Fruit fly (Drosophila melanogaster) whole organism, embryonic: Measurements from ENCODE around the gene CG10341.

Experiments used
- Atf3 ChIP-seq: fragments of 200-800 bp; sonication (Bioruptor generic); optimal IDR thresholded peaks from 3 replicates; lab custom pipeline; 2016; ENCODE audit warnings: missing biosample characterization, missing genetic modification characterization
- BEAF-32 ChIP-seq: fragments of 200-800 bp; sonication (Bioruptor generic); optimal IDR thresholded peaks from 3 replicates; lab custom pipeline; 2017; ENCODE audit warnings: missing biosample characterization, missing genetic modification characterization, mild to moderate bottlenecking, moderate library complexity, missing genetic modification reagents
- Bgb ChIP-seq: fragments of 200-800 bp; sonication (Bioruptor generic); IDR thresholded peaks from 2 replicates; pipeline ENCODE4 v1.3.6; 2022; ENCODE audit warnings: missing biosample characterization, missing genetic modification characterization; ENCODE audit not compliant: partially characterized antibody
- BtbVII ChIP-seq: fragments of 200-800 bp; sonication (Bioruptor generic); optimal IDR thresholded peaks from 3 replicates; lab custom pipeline; 2017; ENCODE audit warnings: missing biosample characterization, mild to moderate bottlenecking, missing genetic modification characterization
- CG10565 ChIP-seq: fragments of 200-800 bp; sonication (Bioruptor generic); optimal IDR thresholded peaks from 3 replicates; lab custom pipeline; 2016; ENCODE audit warnings: missing biosample characterization, mild to moderate bottlenecking, missing genetic modification characterization
- CG15011 ChIP-seq: fragments of 200-800 bp; sonication (Bioruptor generic); optimal IDR thresholded peaks from 3 replicates; lab custom pipeline; 2018; ENCODE audit warnings: missing biosample characterization, mild to moderate bottlenecking, missing genetic modification characterization
- CG17802 ChIP-seq: fragments of 200-800 bp; sonication (Bioruptor generic); optimal IDR thresholded peaks from 2 replicates; lab custom pipeline; 2018; ENCODE audit warnings: missing biosample characterization, mild to moderate bottlenecking, missing genetic modification characterization, moderate library complexity
- CG33213 ChIP-seq: fragments of 200-800 bp; sonication (Bioruptor generic); optimal IDR thresholded peaks from 3 replicates; lab custom pipeline; 2016; ENCODE audit warnings: missing biosample characterization, missing genetic modification characterization
- CG34422 ChIP-seq: fragments of 200-800 bp; sonication (Bioruptor generic); IDR thresholded peaks from 3 replicates; pipeline ENCODE4 v1.3.6; 2022; ENCODE audit warnings: missing biosample characterization, missing genetic modification characterization
- CG3847 ChIP-seq: fragments of 200-800 bp; sonication (Bioruptor generic); IDR thresholded peaks from 2 replicates; pipeline ENCODE4 v1.3.6; 2022; ENCODE audit warnings: missing biosample characterization, missing genetic modification characterization
- CG42726 ChIP-seq: fragments of 200-800 bp; sonication (Bioruptor generic); IDR thresholded peaks from 2 replicates; pipeline ENCODE4 v1.3.6; 2022; ENCODE audit warnings: missing biosample characterization, missing genetic modification characterization; ENCODE audit not compliant: partially characterized antibody
- CG4730 ChIP-seq: fragments of 200-800 bp; sonication (Bioruptor generic); IDR thresholded peaks from 2 replicates; pipeline ENCODE4 v1.3.6; 2022; ENCODE audit warnings: missing biosample characterization, missing genetic modification characterization
- CG4820 ChIP-seq: fragments of 200-800 bp; sonication (Bioruptor generic); optimal IDR thresholded peaks from 3 replicates; lab custom pipeline; 2016; ENCODE audit warnings: missing biosample characterization, missing genetic modification characterization
- CG6791 ChIP-seq: fragments of 200-800 bp; sonication (Bioruptor generic); IDR thresholded peaks from 3 replicates; pipeline ENCODE4 v1.3.6; 2022; ENCODE audit warnings: missing biosample characterization, missing genetic modification characterization; ENCODE audit not compliant: partially characterized antibody
- CG9609 ChIP-seq: fragments of 200-800 bp; sonication (Bioruptor generic); optimal IDR thresholded peaks from 3 replicates; lab custom pipeline; 2016; ENCODE audit warnings: missing biosample characterization, missing genetic modification characterization
- CG9932 ChIP-seq: fragments of 200-800 bp; sonication (Bioruptor generic); IDR thresholded peaks from 2 replicates; pipeline ENCODE4 v1.3.6; 2022; ENCODE audit warnings: missing biosample characterization, missing genetic modification characterization
- Dfd ChIP-seq, 2 experiments: fragments of >200 bp; optimal IDR thresholded peaks; 2 replicates each; lab custom pipeline; 2017; ENCODE audit warnings: missing biosample characterization in 2 of 2, missing genetic modification characterization in 2 of 2
- Dll ChIP-seq: fragments of 200-800 bp; sonication (Bioruptor generic); IDR thresholded peaks from 4 replicates; pipeline ENCODE4 v1.3.6; 2022; ENCODE audit warnings: missing biosample characterization, missing genetic modification characterization; ENCODE audit not compliant: partially characterized antibody
- Elba2 ChIP-seq: fragments of 200-800 bp; sonication (Bioruptor generic); optimal IDR thresholded peaks from 3 replicates; lab custom pipeline; 2016; ENCODE audit warnings: missing biosample characterization, missing genetic modification characterization
- Hand ChIP-seq: fragments of 200-800 bp; sonication (Bioruptor generic); optimal IDR thresholded peaks from 2 replicates; lab custom pipeline; 2017; ENCODE audit warnings: mild to moderate bottlenecking, missing biosample characterization, missing genetic modification reagents, missing genetic modification characterization
- Hr3 ChIP-seq: fragments of 200-800 bp; sonication (Bioruptor generic); optimal IDR thresholded peaks from 3 replicates; lab custom pipeline; 2016; ENCODE audit warnings: missing biosample characterization, missing genetic modification characterization
- Lpt ChIP-seq: fragments of >200 bp; optimal IDR thresholded peaks from 2 replicates; lab custom pipeline; 2018; ENCODE audit warnings: missing biosample characterization, missing genetic modification characterization
- NK7.1 ChIP-seq: fragments of 200-800 bp; sonication (Bioruptor generic); optimal IDR thresholded peaks from 3 replicates; lab custom pipeline; 2016; ENCODE audit warnings: missing biosample characterization, missing genetic modification characterization
- Oaz ChIP-seq: fragments of 200-800 bp; sonication (Bioruptor generic); IDR thresholded peaks from 2 replicates; pipeline ENCODE4 v1.3.6; 2022; ENCODE audit warnings: missing biosample characterization, missing genetic modification characterization
- Optix ChIP-seq: fragments of 200-800 bp; sonication (Bioruptor generic); IDR thresholded peaks from 3 replicates; pipeline ENCODE4 v1.3.6; 2022; ENCODE audit warnings: missing biosample characterization, missing genetic modification characterization
- Scr ChIP-seq: fragments of 200-800 bp; sonication (Bioruptor generic); IDR thresholded peaks from 2 replicates; pipeline ENCODE4 v1.3.6; 2022; ENCODE audit warnings: missing biosample characterization, missing genetic modification characterization; ENCODE audit not compliant: partially characterized antibody
- Sin3A ChIP-seq: fragments of >200 bp; optimal IDR thresholded peaks from 2 replicates; lab custom pipeline; 2018
- Vsx1 ChIP-seq: fragments of 200-800 bp; sonication (Bioruptor generic); optimal IDR thresholded peaks from 2 replicates; lab custom pipeline; 2017; ENCODE audit warnings: missing biosample characterization, mild to moderate bottlenecking, missing genetic modification characterization, missing genetic modification reagents
- ab ChIP-seq: fragments of 200-800 bp; sonication (Bioruptor generic); optimal IDR thresholded peaks from 2 replicates; lab custom pipeline; 2016; ENCODE audit warnings: missing biosample characterization, missing genetic modification characterization
- abd-A ChIP-seq: fragments of 200-800 bp; sonication (Bioruptor generic); optimal IDR thresholded peaks from 3 replicates; lab custom pipeline; 2019; ENCODE audit warnings: missing biosample characterization, mild to moderate bottlenecking, missing genetic modification characterization, moderate library complexity
- amos ChIP-seq: fragments of 200-800 bp; sonication (Bioruptor generic); IDR thresholded peaks from 2 replicates; pipeline ENCODE4 v1.3.6; 2022; ENCODE audit warnings: missing biosample characterization, missing genetic modification characterization; ENCODE audit not compliant: partially characterized antibody
- ato ChIP-seq: fragments of 200-800 bp; sonication (Bioruptor generic); IDR thresholded peaks from 2 replicates; pipeline ENCODE4 v1.3.6; 2022; ENCODE audit warnings: missing biosample characterization, missing genetic modification characterization; ENCODE audit not compliant: partially characterized antibody
- bbx ChIP-seq: fragments of 200-800 bp; sonication (Bioruptor generic); IDR thresholded peaks from 2 replicates; pipeline ENCODE4 v1.3.6; 2022; ENCODE audit warnings: missing biosample characterization, missing genetic modification characterization; ENCODE audit not compliant: partially characterized antibody
- cato ChIP-seq: fragments of 200-800 bp; sonication (Bioruptor generic); optimal IDR thresholded peaks from 2 replicates; lab custom pipeline; 2016; ENCODE audit warnings: missing biosample characterization, missing genetic modification characterization, borderline replicate concordance
- caup ChIP-seq: fragments of 200-800 bp; sonication (Bioruptor generic); optimal IDR thresholded peaks from 3 replicates; lab custom pipeline; 2017; ENCODE audit warnings: missing biosample characterization, mild to moderate bottlenecking, missing genetic modification characterization, moderate library complexity; ENCODE audit not compliant: severe bottlenecking
- crc ChIP-seq: fragments of 200-800 bp; sonication (Bioruptor generic); optimal IDR thresholded peaks from 2 replicates; lab custom pipeline; 2016; ENCODE audit warnings: missing biosample characterization, missing genetic modification characterization
- cwo ChIP-seq: fragments of 200-800 bp; sonication (Bioruptor generic); optimal IDR thresholded peaks from 3 replicates; lab custom pipeline; 2017; ENCODE audit warnings: missing biosample characterization, missing genetic modification characterization, mild to moderate bottlenecking, moderate library complexity, missing genetic modification reagents
- dmrt11E ChIP-seq: fragments of 200-800 bp; sonication (Bioruptor generic); optimal IDR thresholded peaks from 3 replicates; lab custom pipeline; 2018; ENCODE audit warnings: missing biosample characterization, mild to moderate bottlenecking, missing genetic modification characterization, moderate library complexity
- en ChIP-seq: fragments of 200-800 bp; sonication (Bioruptor generic); optimal IDR thresholded peaks from 2 replicates; lab custom pipeline; 2016; ENCODE audit warnings: missing biosample characterization, missing genetic modification characterization
- fd96Cb ChIP-seq: fragments of 200-800 bp; sonication (Bioruptor generic); optimal IDR thresholded peaks from 2 replicates; lab custom pipeline; 2018; ENCODE audit warnings: missing biosample characterization, mild to moderate bottlenecking, missing genetic modification characterization, moderate library complexity
- her ChIP-seq: fragments of 200-800 bp; sonication (Bioruptor generic); optimal IDR thresholded peaks from 2 replicates; lab custom pipeline; 2016; ENCODE audit warnings: missing biosample characterization, missing genetic modification characterization
- pfk ChIP-seq: fragments of 200-800 bp; sonication (Bioruptor generic); optimal IDR thresholded peaks from 2 replicates; lab custom pipeline; 2018; ENCODE audit warnings: missing biosample characterization, mild to moderate bottlenecking, missing genetic modification characterization, moderate library complexity
- pzg ChIP-seq: fragments of 200-800 bp; sonication (Bioruptor generic); optimal IDR thresholded peaks from 3 replicates; lab custom pipeline; 2018; ENCODE audit warnings: missing biosample characterization, mild to moderate bottlenecking, missing genetic modification characterization, moderate library complexity
- sens ChIP-seq: fragments of 200-800 bp; sonication (Bioruptor generic); peaks from one replicate; lab custom pipeline; 2016; ENCODE audit warnings: missing biosample characterization, missing genetic modification characterization
- seq ChIP-seq: fragments of 200-800 bp; sonication (Bioruptor generic); IDR thresholded peaks from 2 replicates; pipeline ENCODE4 v1.3.6; 2022; ENCODE audit warnings: missing biosample characterization, missing genetic modification characterization
- sima ChIP-seq: fragments of 200-800 bp; sonication (Bioruptor generic); optimal IDR thresholded peaks from 2 replicates; lab custom pipeline; 2016; ENCODE audit warnings: missing biosample characterization, missing genetic modification characterization
- sob ChIP-seq: fragments of 200-800 bp; sonication (Bioruptor generic); IDR thresholded peaks from 2 replicates; pipeline ENCODE4 v1.3.6; 2022; ENCODE audit warnings: missing biosample characterization, missing genetic modification characterization
- tll ChIP-seq, 2 experiments: fragments of 200-800 bp in 1 of 2; fragments of >200 bp in 1 of 2; sonication (Bioruptor generic) in 1 of 2; optimal IDR thresholded peaks; 2 replicates each; lab custom pipeline; 2017 to 2019; ENCODE audit warnings: missing biosample characterization in 2 of 2, missing genetic modification characterization in 2 of 2, mild to moderate bottlenecking in 1 of 2, moderate library complexity in 1 of 2
- unpg ChIP-seq: fragments of 200-800 bp; sonication (Bioruptor generic); optimal IDR thresholded peaks from 3 replicates; lab custom pipeline; 2018; ENCODE audit warnings: missing biosample characterization, mild to moderate bottlenecking, missing genetic modification characterization, moderate library complexity
- zfh2 ChIP-seq: fragments of 200-800 bp; sonication (Bioruptor generic); optimal IDR thresholded peaks from 2 replicates; lab custom pipeline; 2016; ENCODE audit warnings: missing biosample characterization, missing genetic modification characterization

The CG10341 gene

dm6 chr2L:18689376-18689775 lies 9.1 kb upstream of the CG10341 start, which contains the start of gene CG10336 (continued):
- peak; percentile 61 for TF ChIP-seq Scr (GFP tag; lab: Robert Waterston, UW)
- no peak for TF ChIP-seq sima (GFP tag; lab: Kevin White, UChicago)
- peak; percentile 75 for TF ChIP-seq Dll (GFP tag; lab: Robert Waterston, UW)
- TF ChIP-seq CG10565 (GFP tag; lab: Kevin White, UChicago), result no peak
- no peak for TF ChIP-seq zfh2
- TF ChIP-seq en (GFP tag; lab: Kevin White, UChicago), result no peak
- TF ChIP-seq Oaz (GFP tag; lab: Robert Waterston, UW), result no peak
- TF ChIP-seq ato (GFP tag; lab: Robert Waterston, UW), result 0 out of 2 replicates have a peak, but pooled peaks have one; percentile 25
- no peak for TF ChIP-seq CG9609 (GFP tag; lab: Kevin White, UChicago)
- no peak for TF ChIP-seq abd-A (tag; lab: Kevin White, UChicago)
- TF ChIP-seq amos (GFP tag; lab: Robert Waterston, UW), result peak; percentile 62; the same call in 1 of the 2 replicates
- TF ChIP-seq CG9932 (GFP tag; lab: Robert Waterston, UW), result peak; percentile 36; the same call in 1 of the 2 replicates
- TF ChIP-seq CG34422, result no peak
- TF ChIP-seq NK7.1, result no peak
- TF ChIP-seq BtbVII, result no peak
- TF ChIP-seq unpg (GFP tag; lab: Kevin White, UChicago), result no peak
- peak; percentile 42; the same call in 1 of the 2 replicates for TF ChIP-seq bbx (GFP tag; lab: Robert Waterston, UW)
- no peak for TF ChIP-seq Optix (GFP tag; lab: Robert Waterston, UW)
- no peak for TF ChIP-seq tll (GFP tag; optimal IDR thresholded peaks at IDR 0.05; lab: Kevin White, UChicago)
- TF ChIP-seq Sin3A (lab: Kevin White, UChicago), result peak; percentile 49
- TF ChIP-seq sob (GFP tag; lab: Robert Waterston, UW), result no peak
- no peak for TF ChIP-seq crc (GFP tag; lab: Kevin White, UChicago)
- no peak for TF ChIP-seq dmrt11E
- TF ChIP-seq CG6791 (GFP tag; lab: Robert Waterston, UW), result peak; percentile 56; the same call in 2 of the 3 replicates
- TF ChIP-seq Vsx1 (GFP tag; lab: Kevin White, UChicago), result no peak
- TF ChIP-seq Hand, result no peak
- no peak for TF ChIP-seq pfk (GFP tag; lab: Kevin White, UChicago)
- TF ChIP-seq CG33213 (GFP tag; lab: Kevin White, UChicago), result no peak
- TF ChIP-seq CG4730, result no peak
- TF ChIP-seq CG15011 (GFP tag; lab: Kevin White, UChicago), result no peak
- no peak for TF ChIP-seq Atf3 (GFP tag; lab: Kevin White, UChicago)
- TF ChIP-seq ab (GFP tag; lab: Kevin White, UChicago), result no peak
- TF ChIP-seq Bgb (GFP tag; lab: Robert Waterston, UW), result peak; percentile 19; the same call in 1 of the 2 replicates
- no peak for TF ChIP-seq CG3847
- TF ChIP-seq Elba2, result no peak
- no peak for TF ChIP-seq cwo (GFP tag; lab: Kevin White, UChicago)
- no peak for TF ChIP-seq seq
- no peak for TF ChIP-seq fd96Cb (tag; lab: Kevin White, UChicago)
- no peak for TF ChIP-seq sens (GFP tag; lab: Kevin White, UChicago)
- no peak for TF ChIP-seq caup (GFP tag; lab: Kevin White, UChicago)
- TF ChIP-seq cato (GFP tag; lab: Kevin White, UChicago), result no peak
- TF ChIP-seq CG4820, result no peak
- no peak for TF ChIP-seq Lpt (GFP tag; lab: Kevin White, UChicago)
- TF ChIP-seq pzg (GFP tag; lab: Kevin White, UChicago), result peak; percentile 67
- TF ChIP-seq BEAF-32 (GFP tag; lab: Kevin White, UChicago), result peak; percentile 16
- no peak for TF ChIP-seq CG17802
- no peak for TF ChIP-seq CG42726 (GFP tag; lab: Robert Waterston, UW)
- no peak for TF ChIP-seq her (GFP tag; lab: Kevin White, UChicago)
- TF ChIP-seq Hr3 (GFP tag; lab: Kevin White, UChicago), result no peak
- TF ChIP-seq Dfd (GFP tag; optimal IDR thresholded peaks at IDR 0.05; lab: Kevin White, UChicago), result no peak
